Fruit fly (Drosophila melanogaster) whole organism, embryonic: ENCODE results near the gene CG42259.

Source experiments
- CG7271 ChIP-seq: fragments of 200-800 bp; sonication (Bioruptor generic); optimal IDR thresholded peaks from 2 replicates; lab custom pipeline; 2018; ENCODE audit warnings: missing biosample characterization, mild to moderate bottlenecking, missing genetic modification characterization, moderate library complexity
- CG8359 ChIP-seq: fragments of 200-800 bp; sonication (Bioruptor generic); optimal IDR thresholded peaks from 2 replicates; lab custom pipeline; 2017; ENCODE audit warnings: missing biosample characterization, mild to moderate bottlenecking, missing genetic modification characterization, borderline replicate concordance
- cg ChIP-seq: fragments of 200-800 bp; sonication (Bioruptor generic); optimal IDR thresholded peaks from 3 replicates; lab custom pipeline; 2019; ENCODE audit warnings: missing biosample characterization, mild to moderate bottlenecking, missing genetic modification characterization, moderate library complexity
- chinmo ChIP-seq: fragments of 200-800 bp; sonication (Bioruptor generic); IDR thresholded peaks from 4 replicates; pipeline ENCODE4 v1.3.6; 2022; ENCODE audit warnings: missing biosample characterization, missing genetic modification characterization; ENCODE audit not compliant: partially characterized antibody
- sd ChIP-seq: fragments of 200-800 bp; sonication (Bioruptor generic); optimal IDR thresholded peaks from 3 replicates; lab custom pipeline; 2018; ENCODE audit warnings: missing biosample characterization, mild to moderate bottlenecking, missing genetic modification characterization, moderate library complexity
- sim ChIP-seq: fragments of 200-800 bp; sonication (Bioruptor generic); IDR thresholded peaks from 2 replicates; pipeline ENCODE4 v1.3.6; 2022; ENCODE audit warnings: missing biosample characterization, missing genetic modification characterization
- zfh1 ChIP-seq: fragments of 200-800 bp; sonication (Bioruptor generic); IDR thresholded peaks from 3 replicates; pipeline ENCODE4 v1.3.6; 2022; ENCODE audit warnings: missing biosample characterization, missing genetic modification characterization

The CG42259 gene

dm6 chrX:1094364-1094763 is 48.3 kb downstream of the CG42259 start:
- TF ChIP-seq CG8359 (peak; percentile 97), cg (GFP tag; lab: Kevin White, UChicago) (peak; percentile 9), zfh1 (GFP tag; lab: Robert Waterston, UW) (no peak), CG7271 (no peak), sd (tag; lab: Kevin White, UChicago) (peak; percentile 59), sim (GFP tag; lab: Robert Waterston, UW) (no peak), chinmo (0 out of 4 replicates have a peak, but pooled peaks have one; percentile 73)
